Fruit fly (Drosophila melanogaster) whole organism, prepupa: ENCODE data around the gene CG15262.

ENCODE experiments used
- Blimp-1 ChIP-seq: fragments of 200-800 bp; sonication (Bioruptor generic); optimal IDR thresholded peaks from 3 replicates; lab custom pipeline; 2017; ENCODE audit warnings: missing biosample characterization, missing genetic modification characterization, mild to moderate bottlenecking, moderate library complexity, missing genetic modification reagents
- CG10631 ChIP-seq: fragments of 200-800 bp; sonication (Bioruptor generic); optimal IDR thresholded peaks from 2 replicates; lab custom pipeline; 2016; ENCODE audit warnings: missing biosample characterization, missing genetic modification characterization
- CG10669 ChIP-seq: fragments of 200-800 bp; sonication (Bioruptor generic); optimal IDR thresholded peaks from 3 replicates; lab custom pipeline; 2018; ENCODE audit warnings: missing biosample characterization, mild to moderate bottlenecking, missing genetic modification characterization, moderate library complexity
- CG11294 ChIP-seq: fragments of 200-800 bp; sonication (Bioruptor generic); IDR thresholded peaks from 2 replicates; pipeline ENCODE4 v1.3.6; 2022; ENCODE audit warnings: missing biosample characterization, missing genetic modification characterization
- CG11762 ChIP-seq: fragments of 200-800 bp; sonication (Bioruptor generic); optimal IDR thresholded peaks from 3 replicates; lab custom pipeline; 2016; ENCODE audit warnings: missing biosample characterization, missing genetic modification characterization; ENCODE audit not compliant: insufficient read depth
- CG11902 ChIP-seq: fragments of 200-800 bp; sonication (Bioruptor generic); optimal IDR thresholded peaks from 3 replicates; lab custom pipeline; 2016; ENCODE audit warnings: missing biosample characterization, missing genetic modification characterization
- CG1621 ChIP-seq: fragments of 200-800 bp; sonication (Bioruptor generic); optimal IDR thresholded peaks from 3 replicates; lab custom pipeline; 2018; ENCODE audit warnings: missing biosample characterization, mild to moderate bottlenecking, missing genetic modification characterization
- CG16779 ChIP-seq: fragments of 200-800 bp; sonication (Bioruptor generic); optimal IDR thresholded peaks from 3 replicates; lab custom pipeline; 2017; ENCODE audit warnings: missing biosample characterization, mild to moderate bottlenecking, missing genetic modification characterization
- CG3032 ChIP-seq: fragments of 200-800 bp; optimal IDR thresholded peaks from 2 replicates; lab custom pipeline; 2019; ENCODE audit warnings: missing biosample characterization, mild to moderate bottlenecking, missing genetic modification characterization, moderate library complexity
- CG31627 ChIP-seq: fragments of 200-800 bp; sonication (Bioruptor generic); optimal IDR thresholded peaks from 3 replicates; lab custom pipeline; 2016; ENCODE audit warnings: missing biosample characterization, missing genetic modification characterization
- CG32006 ChIP-seq: fragments of 200-800 bp; sonication (Bioruptor generic); optimal IDR thresholded peaks from 3 replicates; lab custom pipeline; 2017; ENCODE audit warnings: missing biosample characterization, mild to moderate bottlenecking, missing genetic modification characterization
- CG34406 ChIP-seq: fragments of 200-800 bp; sonication (Bioruptor generic); optimal IDR thresholded peaks from 3 replicates; lab custom pipeline; 2016; ENCODE audit warnings: missing biosample characterization, missing genetic modification characterization
- CG3919 ChIP-seq: fragments of 200-800 bp; sonication (Bioruptor generic); optimal IDR thresholded peaks from 3 replicates; lab custom pipeline; 2016; ENCODE audit warnings: missing biosample characterization, missing genetic modification characterization
- CG4318 ChIP-seq: fragments of 200-800 bp; sonication (Bioruptor generic); optimal IDR thresholded peaks from 3 replicates; lab custom pipeline; 2017; ENCODE audit warnings: missing biosample characterization, mild to moderate bottlenecking, missing genetic modification characterization
- CG6163 ChIP-seq: fragments of 200-800 bp; sonication (Bioruptor generic); IDR thresholded peaks from 3 replicates; pipeline ENCODE4 v1.3.6; 2022; ENCODE audit warnings: missing biosample characterization, missing genetic modification characterization
- CG6276 ChIP-seq: fragments of 200-800 bp; sonication (Bioruptor generic); optimal IDR thresholded peaks from 2 replicates; lab custom pipeline; 2017; ENCODE audit warnings: missing biosample characterization, mild to moderate bottlenecking, missing genetic modification characterization
- CG6792 ChIP-seq: fragments of 200-800 bp; sonication (Bioruptor generic); optimal IDR thresholded peaks from 3 replicates; lab custom pipeline; 2016; ENCODE audit warnings: missing biosample characterization, missing genetic modification characterization
- CG6808 ChIP-seq: fragments of 200-800 bp; sonication (Bioruptor generic); optimal IDR thresholded peaks from 3 replicates; lab custom pipeline; 2017; ENCODE audit warnings: missing biosample characterization, missing genetic modification characterization, mild to moderate bottlenecking, moderate library complexity, missing genetic modification reagents
- CG6854 ChIP-seq: fragments of 200-800 bp; sonication (Bioruptor generic); optimal IDR thresholded peaks from 2 replicates; lab custom pipeline; 2017; ENCODE audit warnings: missing biosample characterization, mild to moderate bottlenecking, missing genetic modification characterization
- CG8632 ChIP-seq: fragments of 200-800 bp; sonication (Bioruptor generic); optimal IDR thresholded peaks from 3 replicates; lab custom pipeline; 2016; ENCODE audit warnings: missing biosample characterization, missing genetic modification characterization
- CG9139 ChIP-seq: fragments of 200-800 bp; sonication (Bioruptor generic); optimal IDR thresholded peaks from 3 replicates; lab custom pipeline; 2017; ENCODE audit warnings: missing biosample characterization, mild to moderate bottlenecking, missing genetic modification characterization
- Eip75B ChIP-seq: fragments of 200-800 bp; sonication (Bioruptor generic); optimal IDR thresholded peaks from 3 replicates; lab custom pipeline; 2016; ENCODE audit warnings: missing biosample characterization, missing genetic modification characterization
- Eip93F ChIP-seq: fragments of 200-800 bp; sonication (Bioruptor generic); optimal IDR thresholded peaks from 2 replicates; lab custom pipeline; 2016; ENCODE audit warnings: missing biosample characterization, mild to moderate bottlenecking, missing genetic modification characterization
- Ets21C ChIP-seq: fragments of 200-800 bp; sonication (Bioruptor generic); optimal IDR thresholded peaks from 3 replicates; lab custom pipeline; 2016; ENCODE audit warnings: missing biosample characterization, missing genetic modification characterization
- Ets96B ChIP-seq: fragments of 200-800 bp; optimal IDR thresholded peaks from 2 replicates; lab custom pipeline; 2019; ENCODE audit warnings: missing biosample characterization, mild to moderate bottlenecking, missing genetic modification characterization, moderate library complexity
- Gug ChIP-seq: fragments of 200-800 bp; sonication (Bioruptor generic); IDR thresholded peaks from 2 replicates; pipeline ENCODE4 v1.3.6; 2022; ENCODE audit warnings: missing biosample characterization, missing genetic modification characterization
- Hr38 ChIP-seq: sonication (Bioruptor generic); optimal IDR thresholded peaks from 2 replicates; lab custom pipeline; 2016; ENCODE audit warnings: missing biosample characterization, missing genetic modification characterization
- Hr39 ChIP-seq: fragments of 200-800 bp; sonication (Bioruptor generic); optimal IDR thresholded peaks from 2 replicates; lab custom pipeline; 2016; ENCODE audit warnings: missing biosample characterization, missing genetic modification characterization
- Hr4 ChIP-seq: fragments of 200-800 bp; sonication (Bioruptor generic); optimal IDR thresholded peaks from 3 replicates; lab custom pipeline; 2016; ENCODE audit warnings: missing biosample characterization, missing genetic modification characterization
- Lpt ChIP-seq: fragments of 200-800 bp; sonication (Bioruptor generic); optimal IDR thresholded peaks from 3 replicates; lab custom pipeline; 2016; ENCODE audit warnings: missing biosample characterization, missing genetic modification characterization
- OdsH ChIP-seq: fragments of 200-800 bp; sonication (Bioruptor generic); optimal IDR thresholded peaks from 3 replicates; lab custom pipeline; 2016; ENCODE audit warnings: missing biosample characterization, missing genetic modification characterization
- Sox102F ChIP-seq: fragments of 200-800 bp; sonication (Bioruptor generic); optimal IDR thresholded peaks from 2 replicates; lab custom pipeline; 2016; ENCODE audit warnings: missing biosample characterization, mild to moderate bottlenecking, missing genetic modification characterization
- Sox15 ChIP-seq: fragments of 200-800 bp; sonication (Bioruptor generic); optimal IDR thresholded peaks from 3 replicates; lab custom pipeline; 2016; ENCODE audit warnings: missing biosample characterization, missing genetic modification characterization
- achi ChIP-seq: fragments of 200-800 bp; sonication (Bioruptor generic); optimal IDR thresholded peaks from 3 replicates; lab custom pipeline; 2016; ENCODE audit warnings: missing biosample characterization, missing genetic modification characterization
- acj6 ChIP-seq: fragments of 200-800 bp; sonication (Bioruptor generic); optimal IDR thresholded peaks from 3 replicates; lab custom pipeline; 2016; ENCODE audit warnings: missing biosample characterization, missing genetic modification characterization
- dac ChIP-seq: fragments of 200-800 bp; sonication (Bioruptor generic); optimal IDR thresholded peaks from 2 replicates; lab custom pipeline; 2017; ENCODE audit warnings: missing biosample characterization, mild to moderate bottlenecking, missing genetic modification characterization
- eg ChIP-seq: fragments of 200-800 bp; sonication (Bioruptor generic); IDR thresholded peaks from 3 replicates; pipeline ENCODE4 v1.3.6; 2022; ENCODE audit warnings: missing biosample characterization, missing genetic modification characterization
- esn ChIP-seq: fragments of 200-800 bp; sonication (Bioruptor generic); optimal IDR thresholded peaks from 2 replicates; lab custom pipeline; 2016; ENCODE audit warnings: missing biosample characterization, mild to moderate bottlenecking, missing genetic modification characterization, moderate library complexity
- fd59A ChIP-seq: fragments of 200-800 bp; sonication (Bioruptor generic); optimal IDR thresholded peaks from 2 replicates; lab custom pipeline; 2017; ENCODE audit warnings: missing biosample characterization, mild to moderate bottlenecking, missing genetic modification characterization, missing genetic modification reagents
- fd85E ChIP-seq: fragments of 200-800 bp; sonication (Bioruptor generic); optimal IDR thresholded peaks from 3 replicates; lab custom pipeline; 2016; ENCODE audit warnings: missing biosample characterization, missing genetic modification characterization
- fkh ChIP-seq: fragments of 200-800 bp; sonication (Bioruptor generic); optimal IDR thresholded peaks from 3 replicates; lab custom pipeline; 2017; ENCODE audit warnings: missing biosample characterization, mild to moderate bottlenecking, missing genetic modification characterization, moderate library complexity
- lz ChIP-seq: fragments of 200-800 bp; sonication (Bioruptor generic); optimal IDR thresholded peaks from 3 replicates; lab custom pipeline; 2016; ENCODE audit warnings: missing biosample characterization, missing genetic modification characterization
- net ChIP-seq: fragments of 200-800 bp; sonication (Bioruptor generic); optimal IDR thresholded peaks from 3 replicates; lab custom pipeline; 2016; ENCODE audit warnings: missing biosample characterization, missing genetic modification characterization
- salr ChIP-seq, 2 experiments: fragments of 200-800 bp; sonication (Bioruptor generic); optimal IDR thresholded peaks; 3 replicates each; lab custom pipeline; 2016 to 2018; ENCODE audit warnings: missing biosample characterization in 2 of 2, missing genetic modification characterization in 2 of 2, mild to moderate bottlenecking in 1 of 2
- spab ChIP-seq: fragments of 200-800 bp; sonication (Bioruptor generic); optimal IDR thresholded peaks from 2 replicates; lab custom pipeline; 2017; ENCODE audit warnings: missing biosample characterization, mild to moderate bottlenecking, missing genetic modification characterization, missing genetic modification reagents
- svp ChIP-seq: fragments of 200-800 bp; sonication (Bioruptor generic); peaks from one replicate; lab custom pipeline; 2016; ENCODE audit warnings: missing biosample characterization, missing genetic modification characterization
- topi ChIP-seq: fragments of 200-800 bp; sonication (Bioruptor generic); optimal IDR thresholded peaks from 3 replicates; lab custom pipeline; 2016; ENCODE audit warnings: missing biosample characterization, missing genetic modification characterization
- vri ChIP-seq: fragments of 200-800 bp; sonication (Bioruptor generic); optimal IDR thresholded peaks from 3 replicates; lab custom pipeline; 2016; ENCODE audit warnings: missing biosample characterization, mild to moderate bottlenecking, missing genetic modification characterization

The CG15262 gene

DNA sequence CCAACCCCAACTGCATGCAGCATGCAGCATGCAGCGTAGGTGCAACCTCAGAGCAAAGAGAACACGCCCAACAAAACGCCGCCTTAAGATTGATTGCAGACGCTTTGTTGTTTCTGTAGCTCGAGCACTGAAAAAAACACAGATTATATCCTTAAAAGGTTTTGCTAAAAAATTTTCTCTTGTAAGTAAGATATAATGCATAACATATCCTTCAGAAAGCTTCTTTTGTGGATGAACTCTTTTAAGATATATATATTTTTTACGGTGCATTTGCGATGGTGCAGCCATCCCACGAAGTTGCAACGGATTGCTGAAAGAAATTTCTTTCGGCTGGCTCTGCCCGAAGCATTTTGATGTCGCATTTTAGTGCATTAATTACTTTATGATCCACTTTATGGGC, 21.8 kb upstream of the CG15262 start (continued):
- peak; percentile 46 for TF ChIP-seq Ets21C (GFP tag; lab: Kevin White, UChicago)
- TF ChIP-seq CG3032 (tag; lab: Kevin White, UChicago) = peak; percentile 27
- TF ChIP-seq CG6792 (GFP tag; lab: Kevin White, UChicago) = peak; percentile 62
- TF ChIP-seq Hr4 (GFP tag; lab: Kevin White, UChicago) = peak; percentile 27
- TF ChIP-seq Hr39 (GFP tag; lab: Kevin White, UChicago) = peak; percentile 62
- peak; percentile 60 for TF ChIP-seq CG31627 (GFP tag; lab: Kevin White, UChicago)
- peak; percentile 65 for TF ChIP-seq Sox102F (GFP tag; lab: Kevin White, UChicago)
- peak; percentile 53; the same call in 2 of the 3 replicates for TF ChIP-seq CG6163 (GFP tag; lab: Robert Waterston, UW)
- TF ChIP-seq salr (GFP tag; optimal IDR thresholded peaks at IDR 0.05; lab: Kevin White, UChicago) = no peak
- peak; percentile 62 for TF ChIP-seq CG3919 (GFP tag; lab: Kevin White, UChicago)
- peak; percentile 39 for TF ChIP-seq CG8632 (GFP tag; lab: Kevin White, UChicago)
- peak; percentile 31 for TF ChIP-seq CG32006 (GFP tag; lab: Kevin White, UChicago)
- TF ChIP-seq, all 60 proteins: peak for 42

DNA sequence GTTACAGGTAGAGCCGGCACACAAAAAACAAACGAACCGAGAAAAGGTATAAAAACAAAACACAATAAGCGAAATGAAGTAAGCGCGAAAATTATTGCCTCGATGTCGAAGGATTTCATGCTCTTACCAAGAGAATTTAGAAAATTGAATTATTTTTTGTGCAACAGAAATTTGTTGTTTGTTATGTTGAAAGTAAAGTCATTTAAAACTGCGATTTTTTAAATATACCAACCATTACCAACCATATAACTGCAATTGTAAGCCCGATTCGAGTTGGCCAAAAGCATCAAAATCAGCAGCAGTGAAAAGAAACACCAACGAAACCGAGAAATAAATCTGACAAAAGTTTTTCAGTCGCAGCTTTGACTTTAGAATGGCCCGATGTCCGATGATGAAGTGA, 16.6 kb upstream of the CG15262 start:
- TF ChIP-seq Ets21C (GFP tag; lab: Kevin White, UChicago) (peak; percentile 33), spab (GFP tag; lab: Kevin White, UChicago) (no peak), eg (GFP tag; lab: Robert Waterston, UW) (no peak), net (GFP tag; lab: Kevin White, UChicago) (no peak), fkh (GFP tag; lab: Kevin White, UChicago) (no peak), CG4318 (GFP tag; lab: Kevin White, UChicago) (no peak), vri (GFP tag; lab: Kevin White, UChicago) (peak; percentile 28), CG10669 (GFP tag; lab: Kevin White, UChicago) (no peak), Gug (GFP tag; lab: Robert Waterston, UW) (no peak), fd85E (GFP tag; lab: Kevin White, UChicago) (no peak), CG6163 (GFP tag; lab: Robert Waterston, UW) (no peak), CG11294 (GFP tag; lab: Robert Waterston, UW) (no peak), CG3919 (GFP tag; lab: Kevin White, UChicago) (no peak), achi (GFP tag; lab: Kevin White, UChicago) (no peak), Lpt (no peak), Eip75B (GFP tag; lab: Kevin White, UChicago) (peak; percentile 11), CG11902 (GFP tag; lab: Kevin White, UChicago) (no peak), esn (GFP tag; lab: Kevin White, UChicago) (peak; percentile 58), dac (GFP tag; lab: Kevin White, UChicago) (no peak), CG32006 (GFP tag; lab: Kevin White, UChicago) (no peak), CG10631 (GFP tag; lab: Kevin White, UChicago) (no peak), Hr39 (GFP tag; lab: Kevin White, UChicago) (peak; percentile 57), CG1621 (tag; lab: Kevin White, UChicago) (no peak), Eip93F (GFP tag; lab: Kevin White, UChicago) (peak; percentile 25), CG6276 (GFP tag; lab: Kevin White, UChicago) (no peak), topi (GFP tag; lab: Kevin White, UChicago) (peak; percentile 47), Hr4 (GFP tag; lab: Kevin White, UChicago) (no peak), Sox15 (GFP tag; lab: Kevin White, UChicago) (peak; percentile 2), Sox102F (GFP tag; lab: Kevin White, UChicago) (peak; percentile 54), salr (GFP tag; optimal IDR thresholded peaks at IDR 0.05; lab: Kevin White, UChicago) (no peak), CG6808 (GFP tag; lab: Kevin White, UChicago) (no peak), CG6854 (GFP tag; lab: Kevin White, UChicago) (no peak), Hr38 (GFP tag; lab: Kevin White, UChicago) (no peak), svp (GFP tag; lab: Kevin White, UChicago) (peak; percentile 84), CG6792 (GFP tag; lab: Kevin White, UChicago) (peak; percentile 23), CG11762 (GFP tag; lab: Kevin White, UChicago) (no peak), CG31627 (GFP tag; lab: Kevin White, UChicago) (peak; percentile 28), Blimp-1 (GFP tag; lab: Kevin White, UChicago) (peak; percentile 22), lz (GFP tag; lab: Kevin White, UChicago) (peak; percentile 63), CG34406 (peak; percentile 20), acj6 (GFP tag; lab: Kevin White, UChicago) (peak; percentile 6), fd59A (GFP tag; lab: Kevin White, UChicago) (no peak), Ets96B (tag; lab: Kevin White, UChicago) (no peak), CG8632 (GFP tag; lab: Kevin White, UChicago) (no peak), OdsH (peak; percentile 32), CG16779 (tag; lab: Kevin White, UChicago) (no peak), CG9139 (GFP tag; lab: Kevin White, UChicago) (no peak)
